Fruit fly (Drosophila melanogaster) whole organism, wandering third instar larva: ENCODE results near the gene CG46427.
A peak's percentile ranks its signal among the peaks of the same experiment; 100 is the strongest.
"Not testable (repeated sequence)": the region's sequence is repeated elsewhere in the genome, so short reads cannot be mapped to it uniquely, and the experiment has no call there.

ENCODE experiments used
- CG9705 ChIP-seq: fragments of 200-800 bp; sonication (Bioruptor generic); optimal IDR thresholded peaks from 2 replicates; lab custom pipeline; 2018; ENCODE audit warnings: missing biosample characterization, mild to moderate bottlenecking, missing genetic modification characterization
- CrebA ChIP-seq: fragments of 200-800 bp; sonication (Bioruptor generic); optimal IDR thresholded peaks from 2 replicates; lab custom pipeline; 2016; ENCODE audit warnings: missing biosample characterization, mild to moderate bottlenecking, missing genetic modification characterization, borderline replicate concordance
- Dfd ChIP-seq: fragments of >200 bp; optimal IDR thresholded peaks from 2 replicates; lab custom pipeline; 2017; ENCODE audit warnings: missing biosample characterization, missing genetic modification characterization
- Dif ChIP-seq: fragments of 200-275, 200-300 bp; sonication (Bioruptor generic); optimal IDR thresholded peaks from 2 replicates; lab custom pipeline; 2018; ENCODE audit warnings: missing biosample characterization, missing genetic modification characterization; ENCODE audit not compliant: partially characterized antibody
- HLH106 ChIP-seq: fragments of 200-800 bp; optimal IDR thresholded peaks from 3 replicates; lab custom pipeline; 2019; ENCODE audit warnings: missing biosample characterization, mild to moderate bottlenecking, missing genetic modification characterization, moderate library complexity
- Hnf4 ChIP-seq: fragments of 200-800 bp; sonication (Bioruptor generic); optimal IDR thresholded peaks from 2 replicates; lab custom pipeline; 2016; ENCODE audit warnings: missing biosample characterization, mild to moderate bottlenecking, missing genetic modification characterization
- Hr78 ChIP-seq: fragments of >200 bp; optimal IDR thresholded peaks from 2 replicates; lab custom pipeline; 2017; ENCODE audit warnings: missing biosample characterization, missing genetic modification characterization
- Hr83 ChIP-seq: fragments of 200-300 bp; sonication (Bioruptor generic); optimal IDR thresholded peaks from 2 replicates; lab custom pipeline; 2016; ENCODE audit warnings: missing biosample characterization, mild to moderate bottlenecking, missing genetic modification characterization, moderate library complexity; ENCODE audit not compliant: poor library complexity, severe bottlenecking
- Jra ChIP-seq: sonication (Bioruptor generic); optimal IDR thresholded peaks from 2 replicates; lab custom pipeline; 2016; ENCODE audit warnings: missing biosample characterization, missing genetic modification characterization
- Mio ChIP-seq: sonication (Bioruptor generic); optimal IDR thresholded peaks from 2 replicates; lab custom pipeline; 2016; ENCODE audit warnings: missing biosample characterization, missing genetic modification characterization
- Myc ChIP-seq: fragments of >200 bp; optimal IDR thresholded peaks from 2 replicates; lab custom pipeline; 2017
- N ChIP-seq: fragments of >200 bp; optimal IDR thresholded peaks from 2 replicates; lab custom pipeline; 2018; ENCODE audit warnings: missing biosample characterization, missing external identifiers, missing genetic modification characterization
- OdsH ChIP-seq: fragments of 200-800 bp; sonication (Bioruptor generic); optimal IDR thresholded peaks from 2 replicates; lab custom pipeline; 2016; ENCODE audit warnings: missing biosample characterization, mild to moderate bottlenecking, missing genetic modification characterization
- Rel ChIP-seq, 2 experiments: fragments of 200-800 bp; sonication (Bioruptor generic) in 1 of 2; optimal IDR thresholded peaks; 2 replicates in 1 of 2; 3 replicates in 1 of 2; lab custom pipeline; 2016 to 2019; ENCODE audit warnings: mild to moderate bottlenecking in 2 of 2, missing biosample characterization in 2 of 2, missing genetic modification characterization in 2 of 2, moderate library complexity in 1 of 2
- Sp1 ChIP-seq: fragments of 200-800 bp; sonication (Bioruptor generic); optimal IDR thresholded peaks from 3 replicates; lab custom pipeline; 2019; ENCODE audit warnings: missing biosample characterization, mild to moderate bottlenecking, missing genetic modification characterization, moderate library complexity
- brk ChIP-seq: fragments of 200-800 bp; sonication (Bioruptor generic); optimal IDR thresholded peaks from 2 replicates; lab custom pipeline; 2016; ENCODE audit warnings: missing biosample characterization, mild to moderate bottlenecking, missing genetic modification characterization
- dl ChIP-seq, 2 experiments: fragments of 175-275, 200-275 bp in 1 of 2; fragments of 200-275 bp in 1 of 2; sonication (Bioruptor generic); optimal IDR thresholded peaks; lab custom pipeline; 2018; ENCODE audit warnings: mild to moderate bottlenecking in 2 of 2, missing biosample characterization in 2 of 2, missing genetic modification characterization in 2 of 2, moderate library complexity in 2 of 2; ENCODE audit not compliant: partially characterized antibody in 2 of 2, insufficient read depth in 1 of 2
- dsf ChIP-seq: sonication (Bioruptor generic); optimal IDR thresholded peaks from 2 replicates; lab custom pipeline; 2016; ENCODE audit warnings: missing biosample characterization, missing genetic modification characterization, borderline replicate concordance
- ey ChIP-seq: fragments of 200-800 bp; sonication (Bioruptor generic); optimal IDR thresholded peaks from 2 replicates; lab custom pipeline; 2016; ENCODE audit warnings: missing biosample characterization, missing genetic modification characterization
- foxo ChIP-seq, 2 experiments: fragments of 200-800 bp; sonication (Bioruptor generic); optimal IDR thresholded peaks; 2 replicates in 1 of 2; 3 replicates in 1 of 2; lab custom pipeline; 2016 to 2017; ENCODE audit warnings: missing biosample characterization in 2 of 2, missing genetic modification characterization in 2 of 2
- h ChIP-seq: fragments of 200-800 bp; sonication (Bioruptor generic); optimal IDR thresholded peaks from 3 replicates; lab custom pipeline; 2016; ENCODE audit warnings: missing biosample characterization, mild to moderate bottlenecking, missing genetic modification characterization
- jim ChIP-seq: fragments of 175-275, 200-325 bp; sonication (Bioruptor generic); optimal IDR thresholded peaks from 2 replicates; lab custom pipeline; 2016; ENCODE audit warnings: missing biosample characterization, mild to moderate bottlenecking, missing genetic modification characterization
- lola ChIP-seq: fragments of >200 bp; optimal IDR thresholded peaks from 2 replicates; lab custom pipeline; 2017; ENCODE audit warnings: missing biosample characterization, missing genetic modification characterization
- pan ChIP-seq: fragments of >200 bp; optimal IDR thresholded peaks from 2 replicates; lab custom pipeline; 2017
- psq ChIP-seq: fragments of 200-800 bp; sonication (Bioruptor generic); optimal IDR thresholded peaks from 3 replicates; lab custom pipeline; 2017; ENCODE audit warnings: missing biosample characterization, mild to moderate bottlenecking, missing genetic modification characterization, moderate library complexity
- rgr ChIP-seq: fragments of 200-800 bp; sonication (Bioruptor generic); optimal IDR thresholded peaks from 3 replicates; lab custom pipeline; 2016; ENCODE audit warnings: missing biosample characterization, mild to moderate bottlenecking, missing genetic modification characterization
- usp ChIP-seq: fragments of >200 bp; optimal IDR thresholded peaks from 2 replicates; lab custom pipeline; 2017; ENCODE audit warnings: missing biosample characterization, missing genetic modification characterization
- woc ChIP-seq: sonication (Bioruptor generic); optimal IDR thresholded peaks from 2 replicates; lab custom pipeline; 2016; ENCODE audit warnings: missing biosample characterization, mild to moderate bottlenecking, missing genetic modification characterization

Gene CG46427

dm6 chr3R:12439039-12439400 lies at the start of gene CG46427, which contains the start of gene CG17207:
CG46427 (minus strand) TSS chr3R:12439139.
CG17207 (minus strand) TSS chr3R:12439139.
- TF ChIP-seq Hnf4: no peak
- TF ChIP-seq HLH106: no peak
- TF ChIP-seq Mio (GFP tag; lab: Kevin White, UChicago): no peak
- TF ChIP-seq N (GFP tag; lab: Kevin White, UChicago): no peak
- no peak for TF ChIP-seq psq (GFP tag; lab: Kevin White, UChicago)
- TF ChIP-seq pan: no peak
- no peak for TF ChIP-seq dl (GFP tag; optimal IDR thresholded peaks at IDR 0.05; lab: Kevin White, UChicago; ENCODE audit: insufficient read depth in 1 of 2, partially characterized antibody in 2 of 2)
- no peak for TF ChIP-seq Myc (lab: Kevin White, UChicago)
- TF ChIP-seq Hr78: no peak
- no peak for TF ChIP-seq Jra (GFP tag; lab: Kevin White, UChicago)
- no peak for TF ChIP-seq brk (GFP tag; lab: Kevin White, UChicago)
- no peak for TF ChIP-seq Dfd
- no peak for TF ChIP-seq Dif (GFP tag; lab: Kevin White, UChicago)

dm6 chr3R:12467675-12468074 lies 28.7 kb upstream of the CG46427 start, which contains the start of gene Hsp70Ba:
Hsp70Ba (minus strand) TSS chr3R:12467776.
- TF ChIP-seq CrebA (GFP tag; lab: Kevin White, UChicago); h; CG9705 (GFP tag; lab: Kevin White, UChicago): not testable (repeated sequence)
- TF ChIP-seq, all 38 proteins: peak for 0; not testable (repeated sequence) for 38

dm6 chr3R:12465198-12465597 lies 26.3 kb upstream of the CG46427 start, which contains the start of gene CG5608:
CG5608 (minus strand) TSS chr3R:12465298.
- not testable (repeated sequence) for TF ChIP-seq Jra (GFP tag; lab: Kevin White, UChicago); jim (GFP tag; lab: Kevin White, UChicago); usp

- TF ChIP-seq psq (GFP tag; lab: Kevin White, UChicago) (peak; percentile 91), Myc (lab: Kevin White, UChicago) (peak; percentile 23), foxo (GFP tag; optimal IDR thresholded peaks at IDR 0.05; lab: Kevin White, UChicago) (no peak), usp (no peak), woc (GFP tag; lab: Kevin White, UChicago) (no peak), Jra (GFP tag; lab: Kevin White, UChicago) (no peak), HLH106 (no peak), rgr (GFP tag; lab: Kevin White, UChicago) (no peak), Rel (GFP tag; optimal IDR thresholded peaks at IDR 0.05; lab: Kevin White, UChicago) (no peak), Rel (tag; optimal IDR thresholded peaks at IDR 0.05; lab: Kevin White, UChicago) (peak; percentile 11), dsf (GFP tag; lab: Kevin White, UChicago) (no peak), Hr83 (GFP tag; lab: Kevin White, UChicago) (no peak), CG9705 (GFP tag; lab: Kevin White, UChicago) (no peak)
Measured at dm6 chr3R:12459879-12460522, 21.1 kb upstream of the CG46427 start, which contains the start of the genes CG5961 and Polr3C. CG5961 (minus strand) TSS chr3R:12460294. Polr3C (plus strand) TSS chr3R:12460414.

dm6 chr3R:12456370-12456940 lies 17.5 kb upstream of the CG46427 start, which contains the start of gene trus:
trus (plus strand) TSS chr3R:12456573.
- TF ChIP-seq ey (GFP tag; lab: Kevin White, UChicago): no peak

dm6 chr3R:12454492-12454891 lies 15.6 kb upstream of the CG46427 start:
- TF ChIP-seq lola (no peak), Sp1 (GFP tag; lab: Kevin White, UChicago) (no peak), HLH106 (no peak), Hnf4 (no peak), psq (GFP tag; lab: Kevin White, UChicago) (no peak), usp (no peak), woc (GFP tag; lab: Kevin White, UChicago) (no peak), OdsH (GFP tag; lab: Kevin White, UChicago) (no peak), brk (GFP tag; lab: Kevin White, UChicago) (no peak), rgr (GFP tag; lab: Kevin White, UChicago) (no peak), dl (GFP tag; optimal IDR thresholded peaks at IDR 0.05; lab: Kevin White, UChicago; ENCODE audit: insufficient read depth in 1 of 2, partially characterized antibody in 2 of 2) (no peak), CrebA (GFP tag; lab: Kevin White, UChicago) (no peak)
